Worm (Caenorhabditis elegans) whole organism, young adult: Measurements from ENCODE around the gene Y41D4A.6.

Experiments
- B0035.1 ChIP-seq: sonication (generic microtip); optimal IDR thresholded peaks from 2 replicates; lab custom pipeline; 2016; ENCODE audit warnings: missing genetic modification characterization, mild to moderate bottlenecking, missing compliant biosample characterization, missing genotype, missing genetic modification reagents
- B0261.1 ChIP-seq: sonication (generic microtip); optimal IDR thresholded peaks from 2 replicates; lab custom pipeline; 2016; ENCODE audit warnings: mild to moderate bottlenecking, missing genetic modification characterization, moderate library complexity, missing compliant biosample characterization
- C17E4.6 ChIP-seq: fragments of 200-800 bp; sonication (Bioruptor generic); IDR thresholded peaks from 2 replicates; pipeline ENCODE4 v1.3.6; 2022; ENCODE audit warnings: missing genetic modification reagents, missing genetic modification characterization, missing compliant biosample characterization
- F55B11.4 ChIP-seq: sonication (generic microtip); optimal IDR thresholded peaks from 2 replicates; lab custom pipeline; 2016; ENCODE audit warnings: missing compliant biosample characterization, missing genetic modification characterization, borderline replicate concordance; ENCODE audit not compliant: insufficient read depth
- K11D2.4 ChIP-seq: fragments of 200-800 bp; sonication (Bioruptor generic); IDR thresholded peaks from 2 replicates; pipeline ENCODE4 v1.3.6; 2022; ENCODE audit warnings: missing genetic modification reagents, missing genetic modification characterization, missing compliant biosample characterization
- T26A5.8 ChIP-seq: sonication (generic microtip); optimal IDR thresholded peaks from 2 replicates; lab custom pipeline; 2016; ENCODE audit warnings: missing genetic modification characterization, missing compliant biosample characterization
- Y53G8AR.9 ChIP-seq: fragments of 200-800 bp; sonication (Bioruptor generic); conservative IDR thresholded peaks from 2 replicates; pipeline ENCODE4 v1.3.6; 2022; ENCODE audit warnings: missing genetic modification reagents, missing genetic modification characterization, missing compliant biosample characterization
- Y56A3A.18 ChIP-seq: fragments of 200-800 bp; sonication (Bioruptor generic); IDR thresholded peaks from 2 replicates; pipeline ENCODE4 v1.3.6; 2022; ENCODE audit warnings: missing genetic modification reagents, missing genetic modification characterization, missing compliant biosample characterization
- Y67H2A.10 ChIP-seq: fragments of 200-800 bp; sonication (Bioruptor generic); conservative IDR thresholded peaks from 2 replicates; pipeline ENCODE4 v1.3.6; 2022; ENCODE audit warnings: missing genetic modification reagents, missing genetic modification characterization, missing compliant biosample characterization
- Y95B8A.8 ChIP-seq: fragments of 200-800 bp; sonication (Bioruptor generic); IDR thresholded peaks from 2 replicates; pipeline ENCODE4 v1.3.6; 2022; ENCODE audit warnings: missing genetic modification reagents, missing genetic modification characterization, missing compliant biosample characterization
- athp-1 ChIP-seq: sonication (generic microtip); optimal IDR thresholded peaks from 2 replicates; lab custom pipeline; 2017; ENCODE audit warnings: mild to moderate bottlenecking, missing genetic modification characterization, missing compliant biosample characterization
- attf-6 ChIP-seq: fragments of 200-800 bp; sonication (Bioruptor generic); IDR thresholded peaks from 2 replicates; pipeline ENCODE4 v1.3.6; 2022; ENCODE audit warnings: missing genetic modification reagents, missing genetic modification characterization, missing compliant biosample characterization
- cebp-1 ChIP-seq, 2 experiments: fragments of 200-800 bp in 1 of 2; sonication (Bioruptor generic) in 1 of 2; sonication (generic microtip) in 1 of 2; IDR thresholded peaks in 1 of 2; optimal IDR thresholded peaks in 1 of 2; 2 replicates each; pipeline versions ENCODE4 v1.3.6 to Lab custom; 2017 to 2022; ENCODE audit warnings: missing compliant biosample characterization in 2 of 2, missing genetic modification characterization in 2 of 2, mild to moderate bottlenecking in 1 of 2, missing genetic modification reagents in 1 of 2, moderate library complexity in 1 of 2
- ceh-100 ChIP-seq: fragments of 200-800 bp; sonication (Bioruptor generic); IDR thresholded peaks from 2 replicates; pipeline ENCODE4 v1.3.6; 2022; ENCODE audit warnings: missing genetic modification reagents, missing genetic modification characterization, missing compliant biosample characterization
- ceh-40 ChIP-seq: fragments of 200-800 bp; sonication (Bioruptor generic); IDR thresholded peaks from 2 replicates; pipeline ENCODE4 v1.3.6; 2022; ENCODE audit warnings: missing genetic modification characterization, missing compliant biosample characterization
- ceh-58 ChIP-seq: fragments of 200-800 bp; sonication (Bioruptor generic); IDR thresholded peaks from 2 replicates; pipeline ENCODE4 v1.3.6; 2022; ENCODE audit warnings: missing genetic modification characterization, missing compliant biosample characterization
- ceh-79 ChIP-seq: sonication (generic microtip); optimal IDR thresholded peaks from 2 replicates; lab custom pipeline; 2017; ENCODE audit warnings: mild to moderate bottlenecking, missing genetic modification characterization, missing compliant biosample characterization
- chd-7 ChIP-seq: sonication (generic microtip); optimal IDR thresholded peaks from 2 replicates; lab custom pipeline; 2016; ENCODE audit warnings: mild to moderate bottlenecking, missing genetic modification characterization, moderate library complexity, missing compliant biosample characterization
- dox-1 ChIP-seq: fragments of 200-800 bp; sonication (Bioruptor generic); IDR thresholded peaks from 2 replicates; pipeline ENCODE4 v1.3.6; 2022; ENCODE audit warnings: missing genetic modification reagents, missing genetic modification characterization, missing compliant biosample characterization
- efl-1 ChIP-seq: fragments of 150-350 bp; optimal IDR thresholded peaks from 2 replicates; lab custom pipeline; 2014; ENCODE audit warnings: missing biosample characterization, missing genetic modification reagents, missing genetic modification characterization
- egrh-3 ChIP-seq: fragments of 200-800 bp; sonication (Bioruptor generic); IDR thresholded peaks from 2 replicates; pipeline ENCODE4 v1.3.6; 2022; ENCODE audit warnings: missing genetic modification reagents, missing genetic modification characterization, missing compliant biosample characterization
- fkh-3 ChIP-seq: sonication (generic microtip); optimal IDR thresholded peaks from 2 replicates; lab custom pipeline; 2016; ENCODE audit warnings: mild to moderate bottlenecking, missing genetic modification characterization, missing compliant biosample characterization
- gei-17 ChIP-seq: fragments of 200-800 bp; sonication (Bioruptor generic); optimal IDR thresholded peaks from 2 replicates; lab custom pipeline; 2018; ENCODE audit warnings: mild to moderate bottlenecking, missing genetic modification characterization, missing compliant biosample characterization
- lag-1 ChIP-seq: fragments of 200-800 bp; sonication (Bioruptor generic); IDR thresholded peaks from 2 replicates; pipeline ENCODE4 v1.3.6; 2022; ENCODE audit warnings: missing genetic modification reagents, missing genetic modification characterization, missing compliant biosample characterization
- lin-26 ChIP-seq: fragments of 200-800 bp; sonication (Bioruptor generic); IDR thresholded peaks from 2 replicates; pipeline ENCODE4 v1.3.6; 2022; ENCODE audit warnings: missing genetic modification reagents, missing genetic modification characterization, missing compliant biosample characterization
- lin-35 ChIP-seq, 3 experiments: fragments of 150-350 bp in 2 of 3; sonication (generic microtip) in 1 of 3; optimal IDR thresholded peaks; 2 replicates each; lab custom pipeline; 2014 to 2018; ENCODE audit warnings: missing biosample characterization in 3 of 3, missing genetic modification characterization in 3 of 3, missing genetic modification reagents in 3 of 3
- madf-3 ChIP-seq: fragments of 200-800 bp; sonication (Bioruptor generic); IDR thresholded peaks from 2 replicates; pipeline ENCODE4 v1.3.6; 2022; ENCODE audit warnings: missing genetic modification reagents, missing genetic modification characterization, missing compliant biosample characterization
- mcd-1 ChIP-seq: fragments of 200-800 bp; sonication (Bioruptor generic); IDR thresholded peaks from 2 replicates; pipeline ENCODE4 v1.3.6; 2022; ENCODE audit warnings: missing genetic modification reagents, missing genetic modification characterization, missing compliant biosample characterization
- mxl-1 ChIP-seq: sonication (generic microtip); optimal IDR thresholded peaks from 2 replicates; lab custom pipeline; 2016; ENCODE audit warnings: missing genetic modification characterization, missing compliant biosample characterization
- nfyb-1 ChIP-seq: fragments of 200-800 bp; sonication (Bioruptor generic); IDR thresholded peaks from 2 replicates; pipeline ENCODE4 v1.3.6; 2022; ENCODE audit warnings: missing genetic modification reagents, missing genetic modification characterization, missing compliant biosample characterization
- nhr-120 ChIP-seq: fragments of 200-800 bp; sonication (Bioruptor generic); IDR thresholded peaks from 2 replicates; pipeline ENCODE4 v1.3.6; 2022; ENCODE audit warnings: missing genetic modification characterization, missing compliant biosample characterization
- nhr-27 ChIP-seq: fragments of 200-800 bp; sonication (Bioruptor generic); optimal IDR thresholded peaks from 2 replicates; lab custom pipeline; 2018; ENCODE audit warnings: mild to moderate bottlenecking, missing genetic modification characterization, moderate library complexity, missing compliant biosample characterization
- nhr-80 ChIP-seq: sonication (generic microtip); optimal IDR thresholded peaks from 2 replicates; lab custom pipeline; 2016; ENCODE audit warnings: missing genetic modification characterization, missing compliant biosample characterization
- nhr-90 ChIP-seq: sonication (generic microtip); optimal IDR thresholded peaks from 2 replicates; lab custom pipeline; 2016; ENCODE audit warnings: missing genotype, mild to moderate bottlenecking, missing genetic modification characterization, missing compliant biosample characterization
- pbrm-1 ChIP-seq: fragments of 200-800 bp; sonication (Bioruptor generic); IDR thresholded peaks from 2 replicates; pipeline ENCODE4 v1.3.6; 2022; ENCODE audit warnings: missing genetic modification reagents, missing genetic modification characterization, missing compliant biosample characterization
- rec-8 ChIP-seq, 2 experiments: sonication (generic microtip); optimal IDR thresholded peaks; 2 replicates each; lab custom pipeline; 2016; ENCODE audit warnings: mild to moderate bottlenecking in 2 of 2, missing genetic modification characterization in 2 of 2, missing genetic modification reagents in 2 of 2, missing genotype in 2 of 2, missing biosample characterization in 1 of 2, missing compliant biosample characterization in 1 of 2, moderate library complexity in 1 of 2
- sea-2 ChIP-seq: fragments of 200-800 bp; sonication (Bioruptor generic); IDR thresholded peaks from 2 replicates; pipeline ENCODE4 v1.3.6; 2022; ENCODE audit warnings: missing genetic modification characterization, missing compliant biosample characterization
- snpc-4 ChIP-seq, 5 experiments: fragments of 150-350 bp in 1 of 5; sonication (generic microtip) in 4 of 5; optimal IDR thresholded peaks; 2 replicates each; lab custom pipeline; 2014 to 2018; ENCODE audit warnings: missing genetic modification characterization in 5 of 5, missing biosample characterization in 3 of 5, antibody characterized with exemption in 2 of 5, mild to moderate bottlenecking in 2 of 5, missing compliant biosample characterization in 2 of 5, missing genotype in 2 of 5, moderate library complexity in 2 of 5, missing genetic modification reagents in 1 of 5
- somi-1 ChIP-seq: fragments of 200-800 bp; sonication (Bioruptor generic); optimal IDR thresholded peaks from 2 replicates; lab custom pipeline; 2018; ENCODE audit warnings: mild to moderate bottlenecking, missing genetic modification characterization, missing compliant biosample characterization
- unc-62 ChIP-seq: fragments of 150-350 bp; optimal IDR thresholded peaks from 2 replicates; lab custom pipeline; 2014; ENCODE audit warnings: missing biosample characterization, missing genetic modification reagents, missing genetic modification characterization
- xnd-1 ChIP-seq: sonication (generic microtip); optimal IDR thresholded peaks from 2 replicates; lab custom pipeline; 2016; ENCODE audit warnings: missing genotype, missing genetic modification reagents, missing genetic modification characterization, missing compliant biosample characterization
- ztf-18 ChIP-seq: sonication (generic microtip); optimal IDR thresholded peaks from 2 replicates; lab custom pipeline; 2016; ENCODE audit warnings: missing genotype, mild to moderate bottlenecking, missing genetic modification characterization, missing compliant biosample characterization
- ztf-22 ChIP-seq: fragments of 200-800 bp; sonication (Bioruptor generic); optimal IDR thresholded peaks from 2 replicates; lab custom pipeline; 2018; ENCODE audit warnings: mild to moderate bottlenecking, missing genetic modification characterization, moderate library complexity, missing compliant biosample characterization
- ztf-6 ChIP-seq: fragments of 200-800 bp; sonication (Bioruptor generic); IDR thresholded peaks from 2 replicates; pipeline ENCODE4 v1.3.6; 2022; ENCODE audit warnings: missing genetic modification reagents, missing genetic modification characterization, missing compliant biosample characterization

The Y41D4A.6 gene

ce11 chrIV:1739366-1740104, 5.8 kb downstream of the Y41D4A.6 start (continued):
- peak; percentile 22; the same call in 1 of the 2 replicates for TF ChIP-seq mcd-1 (GFP tag; lab: Robert Waterston, UW)
- 0 out of 2 replicates have a peak, but pooled peaks have one; percentile 30 for TF ChIP-seq lin-26 (GFP tag; lab: Robert Waterston, UW)
- no peak for TF ChIP-seq B0035.1 (tag; lab: Kevin White, UChicago)
- 0 out of 2 replicates have a peak, but pooled peaks have one; percentile 24 for TF ChIP-seq dox-1 (GFP tag; lab: Robert Waterston, UW)
- no peak for TF ChIP-seq athp-1 (tag; lab: Kevin White, UChicago)
- TF ChIP-seq madf-3 (GFP tag; lab: Robert Waterston, UW) = no peak

- no peak for TF ChIP-seq F55B11.4 (tag; lab: Kevin White, UChicago)
- no peak for TF ChIP-seq gei-17
- TF ChIP-seq ztf-18 = no peak
- no peak for TF ChIP-seq sea-2 (GFP tag; lab: Robert Waterston, UW)
- TF ChIP-seq ceh-79 (tag; lab: Kevin White, UChicago) = no peak
- TF ChIP-seq Y95B8A.8 (GFP tag; lab: Robert Waterston, UW) = no peak
- TF ChIP-seq ztf-22 (GFP tag; lab: Kevin White, UChicago) = no peak
- TF ChIP-seq rec-8 (tag; optimal IDR thresholded peaks at IDR 0.05; lab: Kevin White, UChicago) = no peak
- TF ChIP-seq nhr-120 (GFP tag; lab: Robert Waterston, UW) = no peak
- no peak for TF ChIP-seq snpc-4 (GFP tag; optimal IDR thresholded peaks at IDR 0.05; lab: Kevin White, UChicago)
- TF ChIP-seq snpc-4 (tag; optimal IDR thresholded peaks at IDR 0.05; lab: Kevin White, UChicago) = no peak
- TF ChIP-seq attf-6 (GFP tag; lab: Robert Waterston, UW) = no peak
- no peak for TF ChIP-seq T26A5.8 (tag; lab: Kevin White, UChicago)
- no peak for TF ChIP-seq fkh-3 (tag; lab: Kevin White, UChicago)
- TF ChIP-seq pbrm-1 (GFP tag; lab: Robert Waterston, UW) = no peak
- no peak for TF ChIP-seq nhr-27 (tag; lab: Kevin White, UChicago)
- TF ChIP-seq lin-35 (GFP tag; optimal IDR thresholded peaks at IDR 0.05; lab: Kevin White, UChicago) = no peak
- TF ChIP-seq nfyb-1 (GFP tag; lab: Robert Waterston, UW) = no peak
- TF ChIP-seq Y53G8AR.9 (GFP tag; lab: Robert Waterston, UW) = no peak
- no peak for TF ChIP-seq efl-1
- no peak for TF ChIP-seq B0261.1 (tag; lab: Kevin White, UChicago)
These were observed 6.4 kb downstream of the Y41D4A.6 start for ce11 chrIV:1738892-1739291.

- TF ChIP-seq mxl-1 (tag; lab: Kevin White, UChicago) = no peak
- no peak for TF ChIP-seq unc-62 (GFP tag; lab: Kevin White, UChicago)
- peak; percentile 94 for TF ChIP-seq xnd-1 (tag; lab: Kevin White, UChicago)
- no peak for TF ChIP-seq nhr-90 (tag; lab: Kevin White, UChicago)
- TF ChIP-seq F55B11.4 (tag; lab: Kevin White, UChicago) = no peak
- no peak for TF ChIP-seq Y56A3A.18 (GFP tag; lab: Robert Waterston, UW)
- no peak for TF ChIP-seq nhr-80 (tag; lab: Kevin White, UChicago)
- TF ChIP-seq K11D2.4 (GFP tag; lab: Robert Waterston, UW) = no peak
- TF ChIP-seq somi-1 (GFP tag; lab: Kevin White, UChicago) = no peak
- peak; percentile 86 for TF ChIP-seq egrh-3
- TF ChIP-seq Y67H2A.10 (GFP tag; lab: Robert Waterston, UW) = no peak
- TF ChIP-seq ztf-6 (GFP tag; lab: Robert Waterston, UW) = peak; percentile 10; the same call in 1 of the 2 replicates
- TF ChIP-seq cebp-1 (GFP tag; IDR thresholded peaks at IDR 0.05; lab: Robert Waterston, UW) = no peak
- peak; percentile 65 for TF ChIP-seq cebp-1 (tag; optimal IDR thresholded peaks at IDR 0.05; lab: Kevin White, UChicago)
- no peak for TF ChIP-seq madf-3 (GFP tag; lab: Robert Waterston, UW)
- TF ChIP-seq chd-7 (tag; lab: Kevin White, UChicago) = no peak
- no peak for TF ChIP-seq ceh-58 (GFP tag; lab: Robert Waterston, UW)
- peak; percentile 80 for TF ChIP-seq ceh-100 (GFP tag; lab: Robert Waterston, UW)
- TF ChIP-seq attf-6 (GFP tag; lab: Robert Waterston, UW) = no peak
- no peak for TF ChIP-seq ceh-40
- no peak for TF ChIP-seq lag-1 (GFP tag; lab: Robert Waterston, UW)
- no peak for TF ChIP-seq C17E4.6 (GFP tag; lab: Robert Waterston, UW)
These were observed 7.0 kb downstream of the Y41D4A.6 start for ce11 chrIV:1738324-1738730.
